Worm (Caenorhabditis elegans) whole organism, mixed stage, embryonic: ENCODE measurements around the gene str-182.

ENCODE experiments used
- M03D4.4 ChIP-seq: sonication (generic microtip); optimal IDR thresholded peaks from 2 replicates; lab custom pipeline; 2017; ENCODE audit warnings: mild to moderate bottlenecking, missing genetic modification characterization, missing compliant biosample characterization
- ceh-43 ChIP-seq: fragments of 200-800 bp; sonication (Bioruptor generic); optimal IDR thresholded peaks from 2 replicates; lab custom pipeline; 2018; ENCODE audit warnings: mild to moderate bottlenecking, missing genetic modification characterization, moderate library complexity, missing compliant biosample characterization
- ceh-83 ChIP-seq: fragments of 200-800 bp; sonication (Bioruptor generic); optimal IDR thresholded peaks from 2 replicates; lab custom pipeline; 2018; ENCODE audit warnings: mild to moderate bottlenecking, missing genetic modification characterization, missing compliant biosample characterization
- ces-1 ChIP-seq: fragments of 150-350 bp; optimal IDR thresholded peaks from 2 replicates; lab custom pipeline; 2014; ENCODE audit warnings: missing biosample characterization, missing genetic modification reagents, missing genetic modification characterization
- cnd-1 ChIP-seq: fragments of 200-800 bp; sonication (Bioruptor generic); optimal IDR thresholded peaks from 2 replicates; lab custom pipeline; 2018; ENCODE audit warnings: mild to moderate bottlenecking, missing genetic modification characterization, missing compliant biosample characterization
- drap-1 ChIP-seq: fragments of 200-800 bp; sonication (Bioruptor generic); optimal IDR thresholded peaks from 3 replicates; lab custom pipeline; 2018; ENCODE audit warnings: mild to moderate bottlenecking, missing genetic modification characterization, missing compliant biosample characterization
- elt-1 ChIP-seq: sonication (generic microtip); optimal IDR thresholded peaks from 2 replicates; lab custom pipeline; 2017; ENCODE audit warnings: missing genetic modification characterization, mild to moderate bottlenecking, missing compliant biosample characterization, antibody characterized with exemption, moderate library complexity, borderline replicate concordance; ENCODE audit not compliant: insufficient read depth
- elt-3 ChIP-seq: fragments of 150-350 bp; optimal IDR thresholded peaks from 2 replicates; lab custom pipeline; 2014; ENCODE audit warnings: missing biosample characterization, missing genetic modification characterization
- flh-1 ChIP-seq: fragments of 200-800 bp; sonication (Bioruptor generic); optimal IDR thresholded peaks from 2 replicates; lab custom pipeline; 2018; ENCODE audit warnings: mild to moderate bottlenecking, missing genetic modification characterization, moderate library complexity, missing compliant biosample characterization
- ham-2 ChIP-seq: fragments of 200-800 bp; sonication (Bioruptor generic); optimal IDR thresholded peaks from 2 replicates; lab custom pipeline; 2018; ENCODE audit warnings: mild to moderate bottlenecking, missing genetic modification characterization, missing compliant biosample characterization
- hlh-1 ChIP-seq: fragments of 150-350 bp; optimal IDR thresholded peaks from 2 replicates; lab custom pipeline; 2014; ENCODE audit warnings: missing biosample characterization, missing genetic modification reagents, missing genetic modification characterization
- lin-13 ChIP-seq: fragments of 150-350 bp; optimal IDR thresholded peaks from 2 replicates; lab custom pipeline; 2014; ENCODE audit warnings: missing biosample characterization, missing genetic modification characterization
- lin-32 ChIP-seq: fragments of 200-800 bp; sonication (Bioruptor generic); optimal IDR thresholded peaks from 2 replicates; lab custom pipeline; 2018; ENCODE audit warnings: mild to moderate bottlenecking, missing genetic modification characterization, missing compliant biosample characterization
- lsy-2 ChIP-seq: fragments of 150-350 bp; optimal IDR thresholded peaks from 2 replicates; lab custom pipeline; 2014; ENCODE audit warnings: missing biosample characterization, missing genetic modification characterization
- mab-5 ChIP-seq: fragments of 150-350 bp; optimal IDR thresholded peaks from 2 replicates; lab custom pipeline; 2014; ENCODE audit warnings: missing biosample characterization, missing genetic modification characterization
- mep-1 ChIP-seq: fragments of 150-350 bp; optimal IDR thresholded peaks from 2 replicates; lab custom pipeline; 2017; ENCODE audit warnings: missing biosample characterization, missing genetic modification reagents, missing genetic modification characterization, inconsistent platforms
- nhr-12 ChIP-seq: fragments of 150-350 bp; optimal IDR thresholded peaks from 2 replicates; lab custom pipeline; 2014; ENCODE audit warnings: missing biosample characterization, missing genetic modification characterization
- nhr-2 ChIP-seq: fragments of 150-350 bp; optimal IDR thresholded peaks from 2 replicates; lab custom pipeline; 2014; ENCODE audit warnings: missing biosample characterization, missing genetic modification characterization
- nhr-237 ChIP-seq: fragments of 150-350 bp; optimal IDR thresholded peaks from 2 replicates; lab custom pipeline; 2014; ENCODE audit warnings: missing biosample characterization, missing genetic modification characterization
- nhr-28 ChIP-seq: fragments of 150-350 bp; optimal IDR thresholded peaks from 2 replicates; lab custom pipeline; 2014; ENCODE audit warnings: missing biosample characterization, missing genetic modification characterization
- nhr-76 ChIP-seq: sonication (generic microtip); optimal IDR thresholded peaks from 2 replicates; lab custom pipeline; 2017; ENCODE audit warnings: missing biosample characterization, missing genetic modification characterization
- pha-4 ChIP-seq: fragments of 150-350 bp; optimal IDR thresholded peaks from 2 replicates; lab custom pipeline; 2018; ENCODE audit warnings: missing biosample characterization, missing genetic modification reagents, missing genetic modification characterization
- sem-2 ChIP-seq: fragments of 200-800 bp; sonication (Bioruptor generic); optimal IDR thresholded peaks from 2 replicates; lab custom pipeline; 2018; ENCODE audit warnings: mild to moderate bottlenecking, missing genetic modification characterization, missing compliant biosample characterization
- snpc-4 ChIP-seq: fragments of 150-350 bp; optimal IDR thresholded peaks from 2 replicates; lab custom pipeline; 2014; ENCODE audit warnings: missing biosample characterization, missing genetic modification characterization
- tbx-8 ChIP-seq: fragments of 200-800 bp; sonication (Bioruptor generic); optimal IDR thresholded peaks from 2 replicates; lab custom pipeline; 2018; ENCODE audit warnings: mild to moderate bottlenecking, missing genetic modification characterization, moderate library complexity, missing compliant biosample characterization
- unc-120 ChIP-seq: sonication (generic microtip); optimal IDR thresholded peaks from 2 replicates; lab custom pipeline; 2017; ENCODE audit warnings: missing genetic modification characterization, missing compliant biosample characterization; ENCODE audit not compliant: poor library complexity, severe bottlenecking
- unc-39 ChIP-seq: fragments of 150-350 bp; optimal IDR thresholded peaks from 2 replicates; lab custom pipeline; 2014; ENCODE audit warnings: missing biosample characterization, missing genetic modification characterization
- unc-62 ChIP-seq: fragments of 150-350 bp; optimal IDR thresholded peaks from 2 replicates; lab custom pipeline; 2014; ENCODE audit warnings: missing biosample characterization, missing genetic modification reagents, missing genetic modification characterization

The str-182 gene

DNA sequence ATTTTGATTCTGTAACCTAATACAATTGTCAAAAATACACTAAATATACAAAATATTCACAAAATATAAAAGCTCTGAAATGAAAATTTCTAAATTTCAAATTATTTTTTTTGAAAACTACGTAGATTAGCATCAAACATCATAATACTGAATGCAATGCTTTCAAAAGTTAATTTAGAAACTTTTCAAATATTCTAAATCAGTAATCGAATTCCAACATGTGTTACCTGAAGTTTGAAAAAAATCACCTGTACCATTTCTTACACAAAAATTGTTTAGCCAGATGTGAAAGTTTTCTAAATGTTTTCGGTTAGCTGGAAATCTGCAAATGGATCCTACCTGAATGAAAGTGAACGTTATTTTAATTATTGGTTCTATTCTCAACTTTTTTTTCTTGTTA lies 11.2 kb downstream of the str-182 start, which contains the start of gene C12D8.20:
Gene C12D8.20, plus strand, starts transcription at position 301 of the 400 bp plus-strand sequence.
- TF ChIP-seq drap-1 (GFP tag; lab: Kevin White, UChicago) (no peak), mep-1 (tag; lab: Kevin White, UChicago) (no peak), lin-13 (tag; lab: Kevin White, UChicago) (no peak), lsy-2 (no peak), elt-3 (no peak), sem-2 (no peak), unc-62 (GFP tag; lab: Kevin White, UChicago) (no peak), ham-2 (GFP tag; lab: Kevin White, UChicago) (no peak), ceh-43 (GFP tag; lab: Kevin White, UChicago) (no peak), unc-39 (tag; lab: Kevin White, UChicago) (no peak), ceh-83 (GFP tag; lab: Kevin White, UChicago) (no peak), unc-120 (tag; lab: Kevin White, UChicago) (no peak), nhr-12 (tag; lab: Kevin White, UChicago) (no peak)
- TF ChIP-seq, all 35 proteins: peak for 0

DNA sequence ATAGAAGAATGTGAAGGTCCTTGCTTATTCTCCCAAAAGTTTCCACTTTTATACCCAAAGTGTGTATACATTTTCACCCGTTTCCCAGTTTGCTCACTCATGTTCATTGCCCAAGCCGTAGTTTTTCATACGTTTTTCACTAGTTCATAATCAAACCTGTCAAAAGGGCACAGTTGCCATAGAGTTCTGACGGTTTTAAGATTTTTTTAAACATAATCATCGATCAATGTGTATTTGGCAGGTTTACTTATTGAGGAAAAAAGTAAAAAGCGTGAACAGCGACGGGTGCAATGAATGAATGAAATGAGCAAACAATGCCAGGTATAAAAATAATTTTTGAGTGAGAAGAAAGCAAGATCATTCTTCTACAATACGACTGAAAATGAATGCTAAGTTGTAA lies 11.9 kb downstream of the str-182 start, which contains the start of the genes fipr-5 and fipr-9:
Gene fipr-5, minus strand, starts transcription at position 101 of the 400 bp plus-strand sequence.
Gene fipr-9, plus strand, starts transcription at position 346 of the 400 bp plus-strand sequence.
- TF ChIP-seq nhr-12 (tag; lab: Kevin White, UChicago) (no peak), ceh-43 (GFP tag; lab: Kevin White, UChicago) (no peak), elt-1 (tag; lab: Kevin White, UChicago) (no peak), elt-3 (no peak), nhr-2 (tag; lab: Kevin White, UChicago) (no peak), lsy-2 (no peak)

DNA sequence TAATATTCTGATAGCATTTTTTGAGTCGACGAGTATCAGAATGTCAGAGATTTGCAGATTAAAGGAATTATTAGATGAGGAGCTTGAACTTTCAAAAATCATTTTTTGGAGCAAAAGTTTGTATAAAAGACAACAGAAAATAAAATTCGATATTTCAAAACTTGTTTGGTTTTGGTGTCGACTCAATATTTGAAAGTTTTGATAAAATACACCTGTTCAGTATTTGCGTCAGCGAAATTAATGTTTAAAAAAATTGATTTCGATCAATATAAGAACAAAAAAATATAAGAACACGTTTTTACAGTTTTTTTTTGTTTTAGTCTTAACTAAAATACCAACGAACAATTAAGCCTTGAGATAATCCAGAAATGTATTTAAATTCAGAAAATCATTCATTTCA lies 12.6 kb downstream of the str-182 start, which contains the start of gene C12D8.13:
Gene C12D8.13, minus strand, starts transcription at position 101 of the 400 bp plus-strand sequence.
- no peak for TF ChIP-seq lsy-2

DNA sequence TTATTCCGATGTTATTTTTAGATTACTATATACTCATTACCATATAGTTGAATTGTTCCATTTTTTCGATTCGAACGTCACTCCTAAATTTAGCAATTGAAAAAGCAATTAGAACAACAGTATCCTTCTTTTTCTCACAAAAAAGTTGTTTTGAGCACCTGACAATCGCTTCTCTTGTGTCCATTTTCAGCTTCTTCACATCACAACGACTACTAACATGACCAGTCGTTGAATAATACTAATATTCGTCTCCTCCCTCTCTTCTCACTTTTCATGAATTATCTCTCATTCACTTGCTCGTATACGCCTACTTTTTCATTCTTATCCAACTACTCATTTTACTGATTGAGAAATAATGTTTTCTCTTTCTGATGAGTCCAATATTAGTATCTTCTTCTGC lies 16.5 kb downstream of the str-182 start, which contains the start of gene ZK856.14:
Gene ZK856.14, plus strand, starts transcription at position 301 of the 400 bp plus-strand sequence.
- TF ChIP-seq nhr-12 (tag; lab: Kevin White, UChicago) (no peak), hlh-1 (tag; lab: Kevin White, UChicago) (no peak), snpc-4 (tag; lab: Kevin White, UChicago) (no peak), cnd-1 (no peak), elt-3 (no peak), nhr-28 (tag; lab: Kevin White, UChicago) (no peak), ham-2 (GFP tag; lab: Kevin White, UChicago) (no peak), ces-1 (GFP tag; lab: Kevin White, UChicago) (no peak)

DNA sequence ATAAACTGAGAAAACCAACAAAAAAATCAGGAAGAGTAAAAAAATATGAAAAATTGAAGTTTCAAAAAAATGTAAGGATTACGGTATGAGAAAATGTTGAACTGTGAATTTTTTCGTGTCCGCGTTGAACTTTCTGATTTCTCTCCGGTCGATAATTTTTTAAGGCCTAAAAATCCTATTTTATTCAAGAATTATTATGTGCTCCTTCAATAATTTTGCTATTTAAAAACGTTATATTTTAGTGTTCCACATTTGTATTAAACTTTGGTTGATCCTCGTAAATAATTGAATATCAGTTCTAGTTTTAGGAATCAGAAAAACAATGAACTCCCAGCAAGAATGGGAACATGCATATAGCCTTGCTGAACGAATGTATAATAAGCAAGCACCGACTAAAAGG lies 20.6 kb downstream of the str-182 start, which contains the start of gene hpo-40:
Gene hpo-40, plus strand, starts transcription at position 301 of the 400 bp plus-strand sequence.
- TF ChIP-seq pha-4 (tag; lab: Kevin White, UChicago) (no peak), lsy-2 (no peak), ceh-43 (GFP tag; lab: Kevin White, UChicago) (no peak), nhr-76 (tag; lab: Kevin White, UChicago) (no peak), lin-32 (GFP tag; lab: Kevin White, UChicago) (no peak)
- TF ChIP-seq, all 35 proteins: peak for 0

DNA sequence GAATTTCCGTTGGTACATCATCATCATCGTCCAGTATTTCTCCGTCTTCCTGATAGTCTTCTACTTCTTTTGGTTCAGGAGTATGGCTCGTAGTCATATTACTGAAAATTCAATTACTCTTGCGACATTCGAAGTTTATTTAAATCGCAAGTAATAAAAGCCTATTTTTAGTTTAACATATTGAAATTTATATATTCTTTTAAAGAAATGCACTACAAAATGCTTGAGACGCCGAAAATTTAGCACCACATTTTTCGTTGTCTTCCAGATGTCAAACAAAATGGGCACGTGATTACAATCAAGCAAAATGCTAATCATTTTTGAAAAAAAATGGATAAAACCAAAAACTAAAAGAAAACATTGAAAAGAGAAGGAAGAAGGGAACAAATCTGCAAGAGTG lies 21.2 kb downstream of the str-182 start, which contains the start of gene zhit-3:
Gene zhit-3, minus strand, starts transcription at position 101 of the 400 bp plus-strand sequence.
- TF ChIP-seq nhr-237 (tag; lab: Kevin White, UChicago) (no peak), elt-1 (tag; lab: Kevin White, UChicago) (no peak), flh-1 (GFP tag; lab: Kevin White, UChicago) (no peak), snpc-4 (tag; lab: Kevin White, UChicago) (no peak), sem-2 (no peak), M03D4.4 (no peak), nhr-76 (tag; lab: Kevin White, UChicago) (no peak), nhr-12 (tag; lab: Kevin White, UChicago) (no peak), lin-13 (tag; lab: Kevin White, UChicago) (no peak), elt-3 (no peak), ces-1 (GFP tag; lab: Kevin White, UChicago) (no peak), mab-5 (tag; lab: Kevin White, UChicago) (no peak), tbx-8 (GFP tag; lab: Kevin White, UChicago) (no peak), nhr-2 (tag; lab: Kevin White, UChicago) (no peak)
